Worm (Caenorhabditis elegans) whole organism, L3 larva: Measurements from ENCODE around the gene nhr-168.

Experiments used
- aly-2 ChIP-seq: fragments of 150-350 bp; optimal IDR thresholded peaks from 2 replicates; lab custom pipeline; 2014; ENCODE audit warnings: missing biosample characterization, missing genetic modification characterization
- ama-1 ChIP-seq: fragments of 150-350 bp; optimal IDR thresholded peaks from 2 replicates; lab custom pipeline; 2018
- ceh-28 ChIP-seq: fragments of 150-350 bp; optimal IDR thresholded peaks from 2 replicates; lab custom pipeline; 2014; ENCODE audit warnings: missing biosample characterization, missing genetic modification reagents, missing genetic modification characterization
- eor-1 ChIP-seq, 2 experiments: fragments of 150-350 bp; optimal IDR thresholded peaks; 2 replicates each; lab custom pipeline; 2014 to 2018; ENCODE audit warnings: missing biosample characterization in 2 of 2, missing genetic modification characterization in 2 of 2
- fkh-10 ChIP-seq: sonication (generic microtip); optimal IDR thresholded peaks from 2 replicates; lab custom pipeline; 2017; ENCODE audit warnings: missing biosample characterization, missing genetic modification reagents, missing genetic modification characterization
- fos-1 ChIP-seq: fragments of 150-350 bp; optimal IDR thresholded peaks from 2 replicates; lab custom pipeline; 2014; ENCODE audit warnings: missing biosample characterization, missing genetic modification characterization
- jun-1 ChIP-seq: fragments of 150-350 bp; optimal IDR thresholded peaks from 2 replicates; lab custom pipeline; 2014; ENCODE audit warnings: missing biosample characterization, missing genetic modification reagents, missing genetic modification characterization
- mdl-1 ChIP-seq: fragments of 150-350 bp; optimal IDR thresholded peaks from 2 replicates; lab custom pipeline; 2014; ENCODE audit warnings: missing biosample characterization, missing genetic modification characterization
- nhr-11 ChIP-seq: fragments of 150-350 bp; optimal IDR thresholded peaks from 2 replicates; lab custom pipeline; 2014; ENCODE audit warnings: missing biosample characterization, missing genetic modification characterization
- nhr-25 ChIP-seq: sonication (generic microtip); optimal IDR thresholded peaks from 2 replicates; lab custom pipeline; 2017; ENCODE audit warnings: missing biosample characterization, missing genetic modification characterization
- nhr-67 ChIP-seq: fragments of 150-350 bp; optimal IDR thresholded peaks from 2 replicates; lab custom pipeline; 2014; ENCODE audit warnings: missing biosample characterization, missing genetic modification characterization
- nhr-77 ChIP-seq: fragments of 150-350 bp; optimal IDR thresholded peaks from 2 replicates; lab custom pipeline; 2014; ENCODE audit warnings: missing biosample characterization, missing genetic modification characterization
- skn-1 ChIP-seq: fragments of 150-350 bp; optimal IDR thresholded peaks from 2 replicates; lab custom pipeline; 2014; ENCODE audit warnings: missing biosample characterization, missing genetic modification characterization
- snpc-4 ChIP-seq: fragments of 150-350 bp; optimal IDR thresholded peaks from 2 replicates; lab custom pipeline; 2014; ENCODE audit warnings: missing biosample characterization, missing genetic modification characterization

DNA sequence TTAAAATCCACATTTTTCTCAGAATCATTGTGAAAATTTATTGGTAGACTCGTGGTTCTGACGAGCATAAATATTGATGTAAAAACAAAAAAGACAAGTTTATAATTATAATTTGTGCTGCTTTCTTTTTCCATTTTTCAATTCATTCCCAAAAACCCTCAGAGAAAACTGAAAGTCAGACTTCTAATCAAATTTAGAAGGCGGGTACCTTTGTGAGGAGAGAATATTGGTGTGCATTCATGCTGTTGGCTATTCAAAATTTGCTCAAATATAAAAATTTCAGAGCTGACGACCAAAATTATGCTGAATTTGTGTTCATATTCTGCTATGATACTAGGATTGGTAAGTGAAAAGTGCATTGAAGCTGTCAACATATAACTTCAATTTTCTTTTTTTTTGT lies 33.4 kb upstream of the nhr-168 start, which contains the start of gene srx-125:
- TF ChIP-seq fos-1 (tag; lab: Kevin White, UChicago): no peak
- no peak for TF ChIP-seq nhr-25
- no peak for TF ChIP-seq mdl-1 (tag; lab: Kevin White, UChicago)
- TF ChIP-seq snpc-4 (tag; lab: Kevin White, UChicago): no peak
- TF ChIP-seq fkh-10 (GFP tag; lab: Kevin White, UChicago): no peak
- TF ChIP-seq nhr-11 (tag; lab: Kevin White, UChicago): no peak
- TF ChIP-seq aly-2 (tag; lab: Kevin White, UChicago): no peak
- TF ChIP-seq nhr-77 (tag; lab: Kevin White, UChicago): no peak
- TF ChIP-seq jun-1 (tag; lab: Kevin White, UChicago): no peak
- TF ChIP-seq nhr-67 (tag; lab: Kevin White, UChicago): no peak
- TF ChIP-seq eor-1 (tag; optimal IDR thresholded peaks at IDR 0.05; lab: Kevin White, UChicago): no peak
- TF ChIP-seq ceh-28 (tag; lab: Kevin White, UChicago): no peak
- TF ChIP-seq ama-1 (lab: Kevin White, UChicago): no peak
- no peak for TF ChIP-seq skn-1 (tag; lab: Kevin White, UChicago)
